Fruit fly (Drosophila melanogaster) whole organism, embryonic: Measurements from ENCODE around the gene CG43894.

Experiments
- Atf-2 ChIP-seq: fragments of 200-800 bp; sonication (Bioruptor generic); optimal IDR thresholded peaks from 2 replicates; lab custom pipeline; 2016; ENCODE audit warnings: missing biosample characterization, missing genetic modification characterization
- CG10431 ChIP-seq: fragments of 200-800 bp; sonication (Bioruptor generic); optimal IDR thresholded peaks from 3 replicates; lab custom pipeline; 2018; ENCODE audit warnings: missing biosample characterization, mild to moderate bottlenecking, missing genetic modification characterization
- CG12659 ChIP-seq: fragments of 200-800 bp; sonication (Bioruptor generic); optimal IDR thresholded peaks from 3 replicates; lab custom pipeline; 2017; ENCODE audit warnings: mild to moderate bottlenecking, missing biosample characterization, missing genetic modification reagents, missing genetic modification characterization
- CG13287 ChIP-seq: fragments of 200-800 bp; sonication (Bioruptor generic); IDR thresholded peaks from 2 replicates; pipeline ENCODE4 v1.3.6; 2022; ENCODE audit warnings: missing biosample characterization, missing genetic modification characterization; ENCODE audit not compliant: partially characterized antibody
- CG15269 ChIP-seq: fragments of 200-800 bp; sonication (Bioruptor generic); optimal IDR thresholded peaks from 2 replicates; lab custom pipeline; 2018; ENCODE audit warnings: missing biosample characterization, mild to moderate bottlenecking, missing genetic modification characterization, moderate library complexity
- CG16813 ChIP-seq: fragments of 200-800 bp; sonication (Bioruptor generic); IDR thresholded peaks from 3 replicates; pipeline ENCODE4 v1.3.6; 2022; ENCODE audit warnings: missing biosample characterization, missing genetic modification characterization; ENCODE audit not compliant: partially characterized antibody
- CG17912 ChIP-seq: fragments of 200-800 bp; sonication (Bioruptor generic); optimal IDR thresholded peaks from 2 replicates; lab custom pipeline; 2018; ENCODE audit warnings: missing biosample characterization, mild to moderate bottlenecking, missing genetic modification characterization
- CG18262 ChIP-seq: fragments of 200-800 bp; optimal IDR thresholded peaks from 3 replicates; lab custom pipeline; 2019; ENCODE audit warnings: missing biosample characterization, mild to moderate bottlenecking, missing genetic modification characterization, moderate library complexity
- CG18764 ChIP-seq: fragments of 200-800 bp; sonication (Bioruptor generic); optimal IDR thresholded peaks from 3 replicates; lab custom pipeline; 2016; ENCODE audit warnings: missing biosample characterization, missing genetic modification characterization
- CG2120 ChIP-seq: fragments of 200-800 bp; sonication (Bioruptor generic); optimal IDR thresholded peaks from 3 replicates; lab custom pipeline; 2016; ENCODE audit warnings: missing biosample characterization, missing genetic modification characterization
- CG2712 ChIP-seq: fragments of 200-800 bp; optimal IDR thresholded peaks from 3 replicates; lab custom pipeline; 2019; ENCODE audit warnings: missing biosample characterization, mild to moderate bottlenecking, missing genetic modification characterization, moderate library complexity
- CG30431 ChIP-seq: fragments of 200-800 bp; sonication (Bioruptor generic); optimal IDR thresholded peaks from 2 replicates; lab custom pipeline; 2017; ENCODE audit warnings: missing biosample characterization, missing genetic modification characterization
- CG3065 ChIP-seq: fragments of 200-800 bp; sonication (Bioruptor generic); optimal IDR thresholded peaks from 2 replicates; lab custom pipeline; 2016; ENCODE audit warnings: missing biosample characterization, missing genetic modification characterization
- CG31365 ChIP-seq: fragments of 200-800 bp; sonication (Bioruptor generic); optimal IDR thresholded peaks from 2 replicates; lab custom pipeline; 2018; ENCODE audit warnings: missing biosample characterization, mild to moderate bottlenecking, missing genetic modification characterization
- CG3847 ChIP-seq: fragments of 200-800 bp; sonication (Bioruptor generic); IDR thresholded peaks from 2 replicates; pipeline ENCODE4 v1.3.6; 2022; ENCODE audit warnings: missing biosample characterization, missing genetic modification characterization
- CG8765 ChIP-seq: fragments of 200-800 bp; sonication (Bioruptor generic); IDR thresholded peaks from 2 replicates; pipeline ENCODE4 v1.3.6; 2022; ENCODE audit warnings: missing biosample characterization, missing genetic modification characterization
- CG9437 ChIP-seq: fragments of 200-800 bp; sonication (Bioruptor generic); optimal IDR thresholded peaks from 2 replicates; lab custom pipeline; 2018; ENCODE audit warnings: missing biosample characterization, mild to moderate bottlenecking, missing genetic modification characterization
- Chrac-16 ChIP-seq: fragments of 200-800 bp; sonication (Bioruptor generic); optimal IDR thresholded peaks from 3 replicates; lab custom pipeline; 2016; ENCODE audit warnings: missing biosample characterization, missing genetic modification characterization
- CoRest ChIP-seq: fragments of 200-800 bp; sonication (Bioruptor generic); optimal IDR thresholded peaks from 3 replicates; lab custom pipeline; 2018; ENCODE audit warnings: missing biosample characterization, mild to moderate bottlenecking, missing genetic modification characterization, moderate library complexity
- Eip74EF ChIP-seq, 2 experiments: fragments of 200-800 bp in 1 of 2; fragments of >200 bp in 1 of 2; sonication (Bioruptor generic) in 1 of 2; optimal IDR thresholded peaks; 2 replicates each; lab custom pipeline; 2017 to 2019; ENCODE audit warnings: missing biosample characterization in 2 of 2, missing genetic modification characterization in 2 of 2, mild to moderate bottlenecking in 1 of 2, moderate library complexity in 1 of 2
- H15 ChIP-seq: fragments of 200-800 bp; sonication (Bioruptor generic); IDR thresholded peaks from 3 replicates; pipeline ENCODE4 v1.3.6; 2022; ENCODE audit warnings: missing biosample characterization, missing genetic modification characterization
- HLH4C ChIP-seq: fragments of 200-800 bp; sonication (Bioruptor generic); IDR thresholded peaks from 3 replicates; pipeline ENCODE4 v1.3.6; 2022; ENCODE audit warnings: missing biosample characterization, missing genetic modification characterization; ENCODE audit not compliant: partially characterized antibody
- Hey ChIP-seq: fragments of 200-800 bp; sonication (Bioruptor generic); optimal IDR thresholded peaks from 3 replicates; lab custom pipeline; 2018; ENCODE audit warnings: missing biosample characterization, mild to moderate bottlenecking, missing genetic modification characterization
- Hsf ChIP-seq: fragments of 200-800 bp; sonication (Bioruptor generic); optimal IDR thresholded peaks from 3 replicates; lab custom pipeline; 2016; ENCODE audit warnings: missing biosample characterization, missing genetic modification characterization
- Lhr ChIP-seq: fragments of 200-800 bp; sonication (Bioruptor generic); optimal IDR thresholded peaks from 3 replicates; lab custom pipeline; 2017; ENCODE audit warnings: mild to moderate bottlenecking, missing biosample characterization, missing genetic modification reagents, missing genetic modification characterization
- Lpt ChIP-seq: fragments of >200 bp; optimal IDR thresholded peaks from 2 replicates; lab custom pipeline; 2018; ENCODE audit warnings: missing biosample characterization, missing genetic modification characterization
- Myb ChIP-seq: fragments of 200-800 bp; sonication (Bioruptor generic); optimal IDR thresholded peaks from 2 replicates; lab custom pipeline; 2016; ENCODE audit warnings: missing biosample characterization, missing genetic modification characterization
- Oaz ChIP-seq: fragments of 200-800 bp; sonication (Bioruptor generic); IDR thresholded peaks from 2 replicates; pipeline ENCODE4 v1.3.6; 2022; ENCODE audit warnings: missing biosample characterization, missing genetic modification characterization
- Sin3A ChIP-seq: fragments of >200 bp; optimal IDR thresholded peaks from 2 replicates; lab custom pipeline; 2018
- bbx ChIP-seq: fragments of 200-800 bp; sonication (Bioruptor generic); IDR thresholded peaks from 2 replicates; pipeline ENCODE4 v1.3.6; 2022; ENCODE audit warnings: missing biosample characterization, missing genetic modification characterization; ENCODE audit not compliant: partially characterized antibody
- bowl ChIP-seq: fragments of 200-800 bp; sonication (Bioruptor generic); IDR thresholded peaks from 2 replicates; pipeline ENCODE4 v1.3.6; 2022; ENCODE audit warnings: missing biosample characterization, missing genetic modification characterization
- cg ChIP-seq: fragments of 200-800 bp; sonication (Bioruptor generic); optimal IDR thresholded peaks from 3 replicates; lab custom pipeline; 2019; ENCODE audit warnings: missing biosample characterization, mild to moderate bottlenecking, missing genetic modification characterization, moderate library complexity
- cwo ChIP-seq: fragments of 200-800 bp; sonication (Bioruptor generic); optimal IDR thresholded peaks from 3 replicates; lab custom pipeline; 2017; ENCODE audit warnings: missing biosample characterization, missing genetic modification characterization, mild to moderate bottlenecking, moderate library complexity, missing genetic modification reagents
- en ChIP-seq: fragments of 200-800 bp; sonication (Bioruptor generic); optimal IDR thresholded peaks from 2 replicates; lab custom pipeline; 2016; ENCODE audit warnings: missing biosample characterization, missing genetic modification characterization
- fd102C ChIP-seq: fragments of 200-800 bp; sonication (Bioruptor generic); optimal IDR thresholded peaks from 2 replicates; lab custom pipeline; 2018; ENCODE audit warnings: missing biosample characterization, mild to moderate bottlenecking, missing genetic modification characterization, moderate library complexity
- gcm ChIP-seq: fragments of 200-800 bp; sonication (Bioruptor generic); optimal IDR thresholded peaks from 2 replicates; lab custom pipeline; 2019; ENCODE audit warnings: missing biosample characterization, mild to moderate bottlenecking, missing genetic modification characterization, moderate library complexity
- gsb-n ChIP-seq: fragments of 200-800 bp; sonication (Bioruptor generic); optimal IDR thresholded peaks from 3 replicates; lab custom pipeline; 2018; ENCODE audit warnings: missing biosample characterization, mild to moderate bottlenecking, missing genetic modification characterization
- hbn ChIP-seq: fragments of 200-800 bp; sonication (Bioruptor generic); IDR thresholded peaks from 2 replicates; pipeline ENCODE4 v1.3.6; 2022; ENCODE audit warnings: missing biosample characterization, missing genetic modification characterization; ENCODE audit not compliant: partially characterized antibody
- odd ChIP-seq: fragments of 200-800 bp; sonication (Bioruptor generic); optimal IDR thresholded peaks from 2 replicates; lab custom pipeline; 2017; ENCODE audit warnings: missing biosample characterization, mild to moderate bottlenecking, missing genetic modification characterization
- org-1 ChIP-seq: fragments of 200-800 bp; sonication (Bioruptor generic); optimal IDR thresholded peaks from 2 replicates; lab custom pipeline; 2017; ENCODE audit warnings: missing biosample characterization, missing genetic modification characterization
- pan ChIP-seq, 4 experiments: fragments of >200 bp in 3 of 4; fragments of 200-800 bp in 1 of 4; sonication (Bioruptor generic) in 1 of 4; optimal IDR thresholded peaks in 3 of 4; IDR thresholded peaks in 1 of 4; 2 replicates each; pipeline versions ENCODE4 v1.3.6 to Lab custom; 2017 to 2022; ENCODE audit warnings: missing biosample characterization in 2 of 4, missing genetic modification characterization in 2 of 4, mixed read lengths in 1 of 4
- pros ChIP-seq: fragments of 200-800 bp; sonication (Bioruptor generic); optimal IDR thresholded peaks from 3 replicates; lab custom pipeline; 2019; ENCODE audit warnings: missing biosample characterization, mild to moderate bottlenecking, missing genetic modification characterization, moderate library complexity
- run ChIP-seq: fragments of 200-800 bp; sonication (Bioruptor generic); optimal IDR thresholded peaks from 3 replicates; lab custom pipeline; 2018; ENCODE audit warnings: missing biosample characterization, mild to moderate bottlenecking, missing genetic modification characterization
- sens-2 ChIP-seq: fragments of 200-800 bp; sonication (Bioruptor generic); IDR thresholded peaks from 2 replicates; pipeline ENCODE4 v1.3.6; 2022; ENCODE audit warnings: missing biosample characterization, missing genetic modification characterization
- shn ChIP-seq: fragments of 200-800 bp; sonication (Bioruptor generic); optimal IDR thresholded peaks from 3 replicates; lab custom pipeline; 2016; ENCODE audit warnings: missing biosample characterization, missing genetic modification characterization
- ssp ChIP-seq: fragments of 200-800 bp; sonication (Bioruptor generic); IDR thresholded peaks from 2 replicates; pipeline ENCODE4 v1.3.6; 2022; ENCODE audit warnings: missing biosample characterization, missing genetic modification characterization
- trem ChIP-seq: fragments of 200-800 bp; optimal IDR thresholded peaks from 3 replicates; lab custom pipeline; 2019; ENCODE audit warnings: missing biosample characterization, mild to moderate bottlenecking, missing genetic modification characterization, moderate library complexity
- unc-4 ChIP-seq: fragments of 200-800 bp; sonication (Bioruptor generic); IDR thresholded peaks from 2 replicates; pipeline ENCODE4 v1.3.6; 2022; ENCODE audit warnings: missing biosample characterization, missing genetic modification characterization; ENCODE audit not compliant: partially characterized antibody
- vnd ChIP-seq: fragments of 200-800 bp; sonication (Bioruptor generic); IDR thresholded peaks from 3 replicates; pipeline ENCODE4 v1.3.6; 2022; ENCODE audit warnings: missing biosample characterization, missing genetic modification characterization; ENCODE audit not compliant: partially characterized antibody
- zfh2 ChIP-seq: fragments of 200-800 bp; sonication (Bioruptor generic); optimal IDR thresholded peaks from 2 replicates; lab custom pipeline; 2016; ENCODE audit warnings: missing biosample characterization, missing genetic modification characterization

The CG43894 gene

DNA sequence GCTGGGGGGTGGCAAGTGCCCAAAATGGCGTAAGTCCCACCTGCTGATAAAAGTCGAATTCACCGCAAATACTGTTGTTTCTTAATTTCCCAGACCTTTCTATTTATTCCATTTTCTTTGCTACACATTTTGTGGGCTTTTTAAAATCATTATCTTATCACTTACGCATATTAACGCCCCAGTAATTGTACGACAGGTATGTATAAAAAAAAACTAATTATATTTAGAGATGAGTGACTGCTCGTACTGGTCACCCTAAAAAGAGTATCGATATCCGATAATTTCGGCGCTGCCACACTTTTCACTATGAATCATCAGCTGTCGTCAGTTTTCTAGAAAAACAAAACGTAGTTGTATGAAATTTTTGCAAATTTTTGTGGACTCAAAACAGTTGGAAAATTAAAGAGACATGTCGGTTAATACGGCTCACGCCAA, 39.7 kb upstream of the CG43894 start, which contains the start of the genes CG10948 and Wbp2 (continued):
- no peak for TF ChIP-seq pros
- no peak for TF ChIP-seq zfh2 (GFP tag; lab: Kevin White, UChicago)
- no peak for TF ChIP-seq vnd (GFP tag; lab: Robert Waterston, UW)
- peak; percentile 39; the same call in 1 of the 2 replicates for TF ChIP-seq hbn (GFP tag; lab: Robert Waterston, UW)
- no peak for TF ChIP-seq Myb (GFP tag; lab: Kevin White, UChicago)
- TF ChIP-seq CG10431: peak; percentile 21
- TF ChIP-seq ssp (GFP tag; lab: Robert Waterston, UW): no peak
- TF ChIP-seq CG18764 (GFP tag; lab: Kevin White, UChicago): no peak
- no peak for TF ChIP-seq Oaz (GFP tag; lab: Robert Waterston, UW)
- no peak for TF ChIP-seq cwo (GFP tag; lab: Kevin White, UChicago)
- TF ChIP-seq Eip74EF (GFP tag; optimal IDR thresholded peaks at IDR 0.05; lab: Kevin White, UChicago): no peak
- no peak for TF ChIP-seq CG18262 (tag; lab: Kevin White, UChicago)
- no peak for TF ChIP-seq CG3847
- TF ChIP-seq trem: peak; percentile 94
- no peak for TF ChIP-seq CoRest (tag; lab: Kevin White, UChicago)
- no peak for TF ChIP-seq Lpt (GFP tag; lab: Kevin White, UChicago)
- no peak for TF ChIP-seq Chrac-16 (GFP tag; lab: Kevin White, UChicago)
- TF ChIP-seq CG31365 (tag; lab: Kevin White, UChicago): no peak
- TF ChIP-seq shn (GFP tag; lab: Kevin White, UChicago): no peak
- TF ChIP-seq fd102C (GFP tag; lab: Kevin White, UChicago): no peak
- peak; percentile 77 for TF ChIP-seq CG13287
- no peak for TF ChIP-seq H15
- TF ChIP-seq unc-4 (GFP tag; lab: Robert Waterston, UW): peak; percentile 58
- no peak for TF ChIP-seq cg (GFP tag; lab: Kevin White, UChicago)
- TF ChIP-seq CG12659 (GFP tag; lab: Kevin White, UChicago): peak; percentile 89
- TF ChIP-seq Atf-2 (GFP tag; lab: Kevin White, UChicago): no peak
- no peak for TF ChIP-seq CG17912 (GFP tag; lab: Kevin White, UChicago)
- TF ChIP-seq bowl (GFP tag; lab: Robert Waterston, UW): no peak
- TF ChIP-seq CG9437 (GFP tag; lab: Kevin White, UChicago): peak; percentile 33
- TF ChIP-seq HLH4C (GFP tag; lab: Robert Waterston, UW): peak; percentile 50; the same call in 1 of the 3 replicates
- TF ChIP-seq Sin3A (lab: Kevin White, UChicago): peak; percentile 2
- TF ChIP-seq CG2120: peak; percentile 19
- TF ChIP-seq CG2712 (tag; lab: Kevin White, UChicago): peak; percentile 45
- no peak for TF ChIP-seq gcm (GFP tag; lab: Kevin White, UChicago)
- TF ChIP-seq CG15269 (tag; lab: Kevin White, UChicago): no peak
- TF ChIP-seq pan (optimal IDR thresholded peaks at IDR 0.05; lab: Kevin White, UChicago): no peak
- no peak for TF ChIP-seq pan (GFP tag; optimal IDR thresholded peaks at IDR 0.05 in 1 of 2, IDR thresholded peaks at IDR 0.05 in 1 of 2)
- no peak for TF ChIP-seq sens-2 (GFP tag; lab: Robert Waterston, UW)
- TF ChIP-seq CG8765: no peak
- TF ChIP-seq bbx (GFP tag; lab: Robert Waterston, UW): peak; percentile 59
- TF ChIP-seq odd: peak; percentile 15
- TF ChIP-seq Lhr (GFP tag; lab: Kevin White, UChicago): no peak
- TF ChIP-seq Hey (tag; lab: Kevin White, UChicago): no peak
- TF ChIP-seq CG16813: peak; percentile 48; the same call in 1 of the 3 replicates
- TF ChIP-seq run (tag; lab: Kevin White, UChicago): no peak
- TF ChIP-seq Hsf (GFP tag; lab: Kevin White, UChicago): peak; percentile 28
- no peak for TF ChIP-seq org-1 (GFP tag; lab: Kevin White, UChicago)
- TF ChIP-seq gsb-n (tag; lab: Kevin White, UChicago): no peak
- TF ChIP-seq CG30431 (GFP tag; lab: Kevin White, UChicago): no peak
- TF ChIP-seq en (GFP tag; lab: Kevin White, UChicago): no peak
- TF ChIP-seq CG3065 (GFP tag; lab: Kevin White, UChicago): no peak
